Worm (Caenorhabditis elegans): ENCODE measurements around the gene str-82.

str-82 gene

DNA sequence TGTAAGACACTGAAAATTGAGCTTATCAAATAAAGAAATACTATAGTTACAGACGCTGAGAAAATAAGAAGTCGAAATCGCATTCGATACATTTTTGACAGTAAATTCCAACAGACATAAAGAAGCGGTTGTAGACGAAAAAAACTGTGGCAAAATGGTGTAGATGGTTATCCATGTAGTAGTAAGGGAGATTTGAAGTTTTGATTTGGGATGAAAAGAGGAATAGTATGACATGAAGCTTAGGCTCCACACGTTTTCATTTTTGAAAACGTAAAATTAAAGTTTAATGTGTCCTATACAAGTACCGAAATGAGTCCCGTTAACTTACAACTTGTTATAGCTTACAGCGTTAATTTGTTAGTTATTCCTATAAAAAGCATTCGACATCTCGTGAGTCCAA, 19.6 kb downstream of the str-82 start, which contains the start of gene K09D9.9:
TSS of gene K09D9.9 (minus strand) at position 101 of the 400 bp plus-strand sequence.
- TF ChIP-seq pqm-1 (tag; optimal IDR thresholded peaks at IDR 0.05) (no peak), nfya-1 (tag; optimal IDR thresholded peaks at IDR 0.05; ENCODE audit: insufficient read depth) (no peak), nhr-12 (tag; optimal IDR thresholded peaks at IDR 0.05) (no peak), nhr-43 (tag; optimal IDR thresholded peaks at IDR 0.05; ENCODE audit: poor library complexity, severe bottlenecking) (no peak), nhr-23 (tag; optimal IDR thresholded peaks at IDR 0.05) (no peak), nhr-76 (tag; optimal IDR thresholded peaks at IDR 0.05) (no peak), ama-1 (optimal IDR thresholded peaks at IDR 0.05) (no peak), elt-1 (tag; optimal IDR thresholded peaks at IDR 0.05) (no peak), fos-1 (tag; optimal IDR thresholded peaks at IDR 0.05) (no peak), ztf-4 (tag; optimal IDR thresholded peaks at IDR 0.05) (no peak), egl-27 (tag; optimal IDR thresholded peaks at IDR 0.05) (no peak), elt-3 (tag; optimal IDR thresholded peaks at IDR 0.05) (no peak), nhr-11 (tag; optimal IDR thresholded peaks at IDR 0.05) (no peak), elt-2 (tag; optimal IDR thresholded peaks at IDR 0.05) (no peak), unc-39 (tag; optimal IDR thresholded peaks at IDR 0.05) (no peak), tbx-2 (tag; optimal IDR thresholded peaks at IDR 0.05) (no peak), egl-5 (tag; optimal IDR thresholded peaks at IDR 0.05) (no peak), ceh-9 (tag; optimal IDR thresholded peaks at IDR 0.05) (no peak), nhr-28 (tag; optimal IDR thresholded peaks at IDR 0.05) (no peak), aly-2 (tag; optimal IDR thresholded peaks at IDR 0.05) (no peak)

DNA sequence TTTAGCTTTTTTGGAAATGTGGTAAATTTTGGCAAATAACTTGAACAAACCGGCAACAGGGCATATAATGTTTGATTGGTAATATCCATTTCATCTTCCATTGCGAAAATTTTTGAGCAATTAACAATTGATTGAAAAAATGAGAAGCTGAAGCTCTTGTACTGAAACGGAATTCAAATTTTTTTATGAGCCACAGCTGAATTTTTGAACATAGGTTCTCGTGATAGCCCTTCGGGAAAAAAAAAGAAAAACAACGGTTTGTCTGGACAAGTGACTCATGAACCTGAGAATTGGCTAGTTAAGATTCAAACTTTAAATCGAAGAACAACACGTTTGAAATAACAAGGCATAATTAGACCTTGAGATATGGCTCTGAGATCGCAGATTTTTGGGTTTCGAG, 21.4 kb downstream of the str-82 start, which contains the start of gene srx-62:
TSS of gene srx-62 (minus strand) at position 101 of the 400 bp plus-strand sequence.
- no peak for TF ChIP-seq nhr-25 (tag; optimal IDR thresholded peaks at IDR 0.05)
- no peak for TF ChIP-seq lin-39 (tag; optimal IDR thresholded peaks at IDR 0.05)
- TF ChIP-seq lsy-12 (tag; optimal IDR thresholded peaks at IDR 0.05), result no peak
- no peak for TF ChIP-seq nhr-237 (tag; optimal IDR thresholded peaks at IDR 0.05)
- TF ChIP-seq fkh-10 (GFP tag; optimal IDR thresholded peaks at IDR 0.05), result no peak
- no peak for TF ChIP-seq sea-2 (GFP tag; optimal IDR thresholded peaks at IDR 0.05)
- TF ChIP-seq ama-1 (optimal IDR thresholded peaks at IDR 0.05), result no peak
- TF ChIP-seq ztf-11 (tag; optimal IDR thresholded peaks at IDR 0.05), result no peak
- no peak for TF ChIP-seq nhr-23 (tag; optimal IDR thresholded peaks at IDR 0.05)
- TF ChIP-seq jun-1 (tag; optimal IDR thresholded peaks at IDR 0.05), result no peak
- TF ChIP-seq pha-4 (tag; optimal IDR thresholded peaks at IDR 0.05), result no peak
- no peak for TF ChIP-seq mml-1 (tag; optimal IDR thresholded peaks at IDR 0.05)
- TF ChIP-seq mdl-1 (tag; optimal IDR thresholded peaks at IDR 0.05), result no peak
- TF ChIP-seq nfya-1 (tag; optimal IDR thresholded peaks at IDR 0.05; ENCODE audit: insufficient read depth), result no peak
- TF ChIP-seq fos-1 (tag; optimal IDR thresholded peaks at IDR 0.05), result no peak
- no peak for TF ChIP-seq pqm-1 (tag; optimal IDR thresholded peaks at IDR 0.05)
- TF ChIP-seq hmg-11 (tag; optimal IDR thresholded peaks at IDR 0.05), result no peak
- no peak for TF ChIP-seq elt-1 (tag; optimal IDR thresholded peaks at IDR 0.05)

- TF ChIP-seq hmg-11 (tag; optimal IDR thresholded peaks at IDR 0.05) (no peak), fkh-10 (GFP tag; optimal IDR thresholded peaks at IDR 0.05) (no peak), eor-1 (tag; optimal IDR thresholded peaks at IDR 0.05) (no peak), ceh-16 (tag; optimal IDR thresholded peaks at IDR 0.05) (no peak), unc-62 (GFP tag; optimal IDR thresholded peaks at IDR 0.05) (no peak), nhr-67 (tag; optimal IDR thresholded peaks at IDR 0.05) (no peak), elt-1 (tag; optimal IDR thresholded peaks at IDR 0.05) (no peak), fos-1 (tag; optimal IDR thresholded peaks at IDR 0.05) (no peak), ztf-4 (tag; optimal IDR thresholded peaks at IDR 0.05) (no peak), jun-1 (tag; optimal IDR thresholded peaks at IDR 0.05) (no peak), skn-1 (tag; optimal IDR thresholded peaks at IDR 0.05) (no peak), ztf-11 (tag; optimal IDR thresholded peaks at IDR 0.05) (no peak), lin-15B (tag; optimal IDR thresholded peaks at IDR 0.05) (no peak)
These were observed 30.1 kb downstream of the str-82 start for ce11 chrV:4004577-4004976.

ce11 chrV:4005219-4005618, 30.8 kb downstream of the str-82 start, which contains the start of gene srh-8:
Gene srh-8, plus strand, starts transcription at chrV:4005519.
- TF ChIP-seq fkh-10 (GFP tag; optimal IDR thresholded peaks at IDR 0.05) (no peak), lsy-12 (tag; optimal IDR thresholded peaks at IDR 0.05) (no peak), egl-5 (tag; optimal IDR thresholded peaks at IDR 0.05) (no peak), snpc-4 (tag; optimal IDR thresholded peaks at IDR 0.05) (no peak), ceh-16 (tag; optimal IDR thresholded peaks at IDR 0.05) (no peak), ceh-28 (tag; optimal IDR thresholded peaks at IDR 0.05) (no peak), ama-1 (optimal IDR thresholded peaks at IDR 0.05) (no peak), nhr-67 (tag; optimal IDR thresholded peaks at IDR 0.05) (no peak), elt-1 (tag; optimal IDR thresholded peaks at IDR 0.05) (no peak), nhr-11 (tag; optimal IDR thresholded peaks at IDR 0.05) (no peak), sea-2 (GFP tag; optimal IDR thresholded peaks at IDR 0.05) (no peak), nhr-25 (tag; optimal IDR thresholded peaks at IDR 0.05) (no peak), tbx-2 (tag; optimal IDR thresholded peaks at IDR 0.05) (no peak), ZK546.5 (tag; optimal IDR thresholded peaks at IDR 0.05) (no peak), ztf-11 (tag; optimal IDR thresholded peaks at IDR 0.05) (no peak), nhr-12 (tag; optimal IDR thresholded peaks at IDR 0.05) (no peak), jun-1 (tag; optimal IDR thresholded peaks at IDR 0.05) (no peak)

Data from whole organism, L3 larva.